Fruit fly (Drosophila melanogaster): Measurements from ENCODE around the gene CG8281.

The CG8281 gene

dm6 chr3L:7958083-7958482 is 45.8 kb downstream of the CG8281 start:
- TF ChIP-seq pan (optimal IDR thresholded peaks at IDR 0.05) = no peak
- no peak for TF ChIP-seq Dll (optimal IDR thresholded peaks at IDR 0.05)
- TF ChIP-seq psq (optimal IDR thresholded peaks at IDR 0.05) = no peak
- TF ChIP-seq EcR (GFP tag; optimal IDR thresholded peaks at IDR 0.05) = no peak
- TF ChIP-seq CG8478 (optimal IDR thresholded peaks at IDR 0.05) = no peak
- TF ChIP-seq usp (GFP tag; optimal IDR thresholded peaks at IDR 0.05) = no peak

dm6 chr3L:7958590-7959180 is 46.4 kb downstream of the CG8281 start:
- TF ChIP-seq EcR (GFP tag; optimal IDR thresholded peaks at IDR 0.05) = no peak
- TF ChIP-seq psq (optimal IDR thresholded peaks at IDR 0.05) = no peak
- no peak for TF ChIP-seq Dll (optimal IDR thresholded peaks at IDR 0.05)
- no peak for TF ChIP-seq pan (optimal IDR thresholded peaks at IDR 0.05)
- no peak for TF ChIP-seq usp (GFP tag; optimal IDR thresholded peaks at IDR 0.05)
- no peak for TF ChIP-seq CG8478 (optimal IDR thresholded peaks at IDR 0.05)

- TF ChIP-seq psq (optimal IDR thresholded peaks at IDR 0.05) (no peak), pan (optimal IDR thresholded peaks at IDR 0.05) (no peak), EcR (GFP tag; optimal IDR thresholded peaks at IDR 0.05) (no peak), usp (GFP tag; optimal IDR thresholded peaks at IDR 0.05) (no peak), Dll (optimal IDR thresholded peaks at IDR 0.05) (no peak), CG8478 (optimal IDR thresholded peaks at IDR 0.05) (no peak)
These were observed 48.7 kb downstream of the CG8281 start for dm6 chr3L:7960707-7961695.

- TF ChIP-seq EcR (GFP tag; optimal IDR thresholded peaks at IDR 0.05) (no peak), usp (GFP tag; optimal IDR thresholded peaks at IDR 0.05) (no peak), pan (optimal IDR thresholded peaks at IDR 0.05) (no peak), CG8478 (optimal IDR thresholded peaks at IDR 0.05) (no peak), psq (optimal IDR thresholded peaks at IDR 0.05) (no peak)
These were observed 49.9 kb downstream of the CG8281 start for dm6 chr3L:7961973-7962753.

dm6 chr3L:7963022-7963421 is 50.8 kb downstream of the CG8281 start:
- TF ChIP-seq pan (optimal IDR thresholded peaks at IDR 0.05) (no peak), psq (optimal IDR thresholded peaks at IDR 0.05) (no peak), CG8478 (optimal IDR thresholded peaks at IDR 0.05) (no peak), usp (GFP tag; optimal IDR thresholded peaks at IDR 0.05) (no peak), Dll (optimal IDR thresholded peaks at IDR 0.05) (no peak), EcR (GFP tag; optimal IDR thresholded peaks at IDR 0.05) (no peak)

All from whole organism.